Fruit fly (Drosophila melanogaster) whole organism, prepupa: ENCODE measurements around the gene pall.

Experiments used
- CG11762 ChIP-seq: fragments of 200-800 bp; sonication (Bioruptor generic); optimal IDR thresholded peaks from 3 replicates; lab custom pipeline; 2016; ENCODE audit warnings: missing biosample characterization, missing genetic modification characterization; ENCODE audit not compliant: insufficient read depth
- CG8119 ChIP-seq: fragments of 200-800 bp; sonication (Bioruptor generic); IDR thresholded peaks from 3 replicates; pipeline ENCODE4 v1.3.6; 2022; ENCODE audit warnings: missing biosample characterization, missing genetic modification characterization
- Eip93F ChIP-seq: fragments of 200-800 bp; sonication (Bioruptor generic); optimal IDR thresholded peaks from 2 replicates; lab custom pipeline; 2016; ENCODE audit warnings: missing biosample characterization, mild to moderate bottlenecking, missing genetic modification characterization
- Ets21C ChIP-seq: fragments of 200-800 bp; sonication (Bioruptor generic); optimal IDR thresholded peaks from 3 replicates; lab custom pipeline; 2016; ENCODE audit warnings: missing biosample characterization, missing genetic modification characterization
- OdsH ChIP-seq: fragments of 200-800 bp; sonication (Bioruptor generic); optimal IDR thresholded peaks from 3 replicates; lab custom pipeline; 2016; ENCODE audit warnings: missing biosample characterization, missing genetic modification characterization
- cyc ChIP-seq: fragments of 200-800 bp; sonication (Bioruptor generic); optimal IDR thresholded peaks from 3 replicates; lab custom pipeline; 2016; ENCODE audit warnings: missing biosample characterization, missing genetic modification characterization
- topi ChIP-seq: fragments of 200-800 bp; sonication (Bioruptor generic); optimal IDR thresholded peaks from 3 replicates; lab custom pipeline; 2016; ENCODE audit warnings: missing biosample characterization, missing genetic modification characterization
- vri ChIP-seq: fragments of 200-800 bp; sonication (Bioruptor generic); optimal IDR thresholded peaks from 3 replicates; lab custom pipeline; 2016; ENCODE audit warnings: missing biosample characterization, mild to moderate bottlenecking, missing genetic modification characterization

DNA sequence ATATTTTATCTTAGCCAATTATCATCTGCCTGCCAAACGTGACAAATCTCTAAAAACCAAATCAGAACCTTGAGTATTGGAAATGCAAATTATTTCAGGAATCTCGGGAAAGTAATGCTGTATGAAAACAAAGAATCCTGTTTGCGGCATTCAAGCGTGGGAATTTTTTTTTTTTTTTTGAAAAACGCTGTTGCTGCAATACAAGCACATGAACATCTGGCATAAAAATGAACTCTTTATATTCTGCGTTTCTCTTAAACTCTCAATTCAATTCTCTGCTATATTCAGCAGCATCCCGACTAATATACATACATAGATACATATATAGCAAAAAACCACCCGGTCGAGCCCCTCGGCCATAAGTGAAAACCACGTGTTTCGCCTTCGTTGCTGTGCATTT is 13.7 kb upstream of the pall start:
- TF ChIP-seq cyc (GFP tag; lab: Kevin White, UChicago): no peak
- no peak for TF ChIP-seq Eip93F (GFP tag; lab: Kevin White, UChicago)
- no peak for TF ChIP-seq Ets21C (GFP tag; lab: Kevin White, UChicago)
- no peak for TF ChIP-seq topi
- TF ChIP-seq vri: no peak
- no peak for TF ChIP-seq CG11762 (GFP tag; lab: Kevin White, UChicago)
- TF ChIP-seq CG8119: no peak
- no peak for TF ChIP-seq OdsH (GFP tag; lab: Kevin White, UChicago)
